Worm (Caenorhabditis elegans) whole organism, L4 larva: ENCODE results near the gene C16B8.4.
A peak's percentile ranks its signal among the peaks of the same experiment; 100 is the strongest.

Source experiments
- D1046.2 ChIP-seq: fragments of 200-800 bp; sonication (Bioruptor generic); IDR thresholded peaks from 2 replicates; pipeline ENCODE4 v1.3.6; 2022; ENCODE audit warnings: missing genetic modification characterization, missing compliant biosample characterization
- F26F4.8 ChIP-seq: fragments of 200-800 bp; sonication (Bioruptor generic); conservative IDR thresholded peaks from 2 replicates; pipeline ENCODE4 v1.3.6; 2022; ENCODE audit warnings: missing genetic modification characterization, missing compliant biosample characterization
- F37D6.2 ChIP-seq: sonication (generic microtip); optimal IDR thresholded peaks from 2 replicates; lab custom pipeline; 2016; ENCODE audit warnings: mild to moderate bottlenecking, missing genetic modification characterization, missing compliant biosample characterization
- F44E2.7 ChIP-seq: fragments of 200-800 bp; sonication (Bioruptor generic); IDR thresholded peaks from 2 replicates; pipeline ENCODE4 v2.1.2; 2022; ENCODE audit warnings: missing genetic modification characterization, missing compliant biosample characterization
- R02D3.7 ChIP-seq: fragments of 150-350 bp; sonication (generic microtip); optimal IDR thresholded peaks from 3 replicates; lab custom pipeline; 2014; ENCODE audit warnings: missing biosample characterization, missing genetic modification characterization
- T26A8.4 ChIP-seq: fragments of 200-800 bp; sonication (Bioruptor generic); IDR thresholded peaks from 2 replicates; pipeline ENCODE4 v1.3.6; 2022; ENCODE audit warnings: missing genetic modification characterization, missing compliant biosample characterization
- Y105C5A.15 ChIP-seq: fragments of 200-800 bp; sonication (Bioruptor generic); IDR thresholded peaks from 2 replicates; pipeline ENCODE4 v1.3.6; 2022; ENCODE audit warnings: missing genetic modification characterization, missing compliant biosample characterization
- Y5F2A.4 ChIP-seq: fragments of 200-800 bp; sonication (Bioruptor generic); optimal IDR thresholded peaks from 2 replicates; lab custom pipeline; 2018; ENCODE audit warnings: mild to moderate bottlenecking, missing genetic modification characterization, missing compliant biosample characterization
- attf-4 ChIP-seq: sonication (generic microtip); optimal IDR thresholded peaks from 3 replicates; lab custom pipeline; 2017; ENCODE audit warnings: missing biosample characterization, missing genetic modification characterization
- ceh-28 ChIP-seq: fragments of 150-350 bp; optimal IDR thresholded peaks from 2 replicates; lab custom pipeline; 2014; ENCODE audit warnings: missing biosample characterization, missing genetic modification reagents, missing genetic modification characterization
- ceh-32 ChIP-seq: sonication (generic microtip); optimal IDR thresholded peaks from 2 replicates; lab custom pipeline; 2016; ENCODE audit warnings: mild to moderate bottlenecking, missing genetic modification characterization, missing compliant biosample characterization; ENCODE audit not compliant: poor library complexity
- ceh-44 ChIP-seq: fragments of 200-800 bp; sonication (Bioruptor generic); IDR thresholded peaks from 2 replicates; pipeline ENCODE4 v1.3.6; 2022; ENCODE audit warnings: missing genetic modification reagents, missing genetic modification characterization, missing compliant biosample characterization
- ceh-62 ChIP-seq: sonication (generic microtip); optimal IDR thresholded peaks from 2 replicates; lab custom pipeline; 2017; ENCODE audit warnings: missing biosample characterization, missing genetic modification characterization
- ces-1 ChIP-seq: fragments of 150-350 bp; sonication (generic microtip); optimal IDR thresholded peaks from 4 replicates; lab custom pipeline; 2014; ENCODE audit warnings: missing biosample characterization, missing genetic modification reagents, missing genetic modification characterization
- daf-12 ChIP-seq: fragments of 150-350 bp; optimal IDR thresholded peaks from 2 replicates; lab custom pipeline; 2014; ENCODE audit warnings: missing biosample characterization, missing genetic modification reagents, missing genetic modification characterization
- daf-16 ChIP-seq, 3 experiments: sonication (generic microtip); optimal IDR thresholded peaks; 2 replicates each; lab custom pipeline; 2016 to 2017; ENCODE audit warnings: missing genetic modification characterization in 3 of 3, missing genetic modification reagents in 3 of 3, mild to moderate bottlenecking in 2 of 3, missing compliant biosample characterization in 2 of 3, missing biosample characterization in 1 of 3, moderate library complexity in 1 of 3
- daf-8 ChIP-seq: fragments of 200-800 bp; sonication (Bioruptor generic); IDR thresholded peaks from 2 replicates; pipeline ENCODE4 v1.3.6; 2022; ENCODE audit warnings: missing genetic modification characterization, missing compliant biosample characterization
- dmd-6 ChIP-seq: fragments of 200-800 bp; sonication (Bioruptor generic); IDR thresholded peaks from 2 replicates; pipeline ENCODE4 v1.3.6; 2022; ENCODE audit warnings: missing genetic modification reagents, missing genetic modification characterization, missing compliant biosample characterization
- dmd-8 ChIP-seq: fragments of 200-800 bp; sonication (Bioruptor generic); IDR thresholded peaks from 2 replicates; pipeline ENCODE4 v1.3.6; 2022; ENCODE audit warnings: missing genetic modification characterization, missing compliant biosample characterization
- dmd-9 ChIP-seq: fragments of 200-800 bp; sonication (Bioruptor generic); IDR thresholded peaks from 2 replicates; pipeline ENCODE4 v1.3.6; 2022; ENCODE audit warnings: missing genetic modification reagents, missing genetic modification characterization, missing compliant biosample characterization
- dve-1 ChIP-seq: sonication (generic microtip); optimal IDR thresholded peaks from 2 replicates; lab custom pipeline; 2017; ENCODE audit warnings: antibody characterized with exemption, mild to moderate bottlenecking, missing genetic modification characterization, missing compliant biosample characterization; ENCODE audit not compliant: insufficient read depth
- egl-27 ChIP-seq: sonication (generic microtip); optimal IDR thresholded peaks from 3 replicates; lab custom pipeline; 2017; ENCODE audit warnings: missing biosample characterization, missing genetic modification reagents, missing genetic modification characterization
- fkh-10 ChIP-seq: fragments of 150-350 bp; optimal IDR thresholded peaks from 2 replicates; lab custom pipeline; 2014; ENCODE audit warnings: missing biosample characterization, missing genetic modification reagents, missing genetic modification characterization
- fos-1 ChIP-seq: fragments of 150-350 bp; optimal IDR thresholded peaks from 2 replicates; lab custom pipeline; 2014; ENCODE audit warnings: missing biosample characterization, missing genetic modification characterization
- hif-1 ChIP-seq, 2 experiments: sonication (generic microtip); optimal IDR thresholded peaks; 2 replicates each; lab custom pipeline; 2016 to 2017; ENCODE audit warnings: missing compliant biosample characterization in 2 of 2, missing genetic modification characterization in 2 of 2, missing genetic modification reagents in 2 of 2, missing genotype in 2 of 2, mild to moderate bottlenecking in 1 of 2
- hlh-11 ChIP-seq: fragments of 200-800 bp; sonication (Bioruptor generic); optimal IDR thresholded peaks from 2 replicates; lab custom pipeline; 2018; ENCODE audit warnings: mild to moderate bottlenecking, missing genetic modification characterization, missing compliant biosample characterization
- hmg-1.1 ChIP-seq: fragments of 200-800 bp; sonication (Bioruptor generic); IDR thresholded peaks from 2 replicates; pipeline ENCODE4 v1.3.6; 2022; ENCODE audit warnings: missing genetic modification reagents, missing genetic modification characterization, missing compliant biosample characterization
- lin-38 ChIP-seq: fragments of 200-800 bp; sonication (Bioruptor generic); IDR thresholded peaks from 2 replicates; pipeline ENCODE4 v1.3.6; 2022; ENCODE audit warnings: missing genetic modification reagents, missing genetic modification characterization, missing compliant biosample characterization
- lsy-2 ChIP-seq, 2 experiments: fragments of 150-350 bp in 1 of 2; sonication (generic microtip) in 1 of 2; optimal IDR thresholded peaks; 2 replicates each; lab custom pipeline; 2014 to 2017; ENCODE audit warnings: missing biosample characterization in 2 of 2, missing genetic modification characterization in 2 of 2
- mep-1 ChIP-seq: fragments of 150-350 bp; sonication (generic microtip); optimal IDR thresholded peaks from 3 replicates; lab custom pipeline; 2014; ENCODE audit warnings: missing biosample characterization, missing genetic modification characterization
- mxl-2 ChIP-seq: fragments of 200-800 bp; sonication (Bioruptor generic); conservative IDR thresholded peaks from 2 replicates; pipeline ENCODE4 v1.3.6; 2022; ENCODE audit warnings: missing genetic modification reagents, missing genetic modification characterization, missing compliant biosample characterization
- nhr-102 ChIP-seq: sonication (generic microtip); optimal IDR thresholded peaks from 2 replicates; lab custom pipeline; 2016; ENCODE audit warnings: mild to moderate bottlenecking, missing genetic modification characterization, moderate library complexity, missing compliant biosample characterization
- nhr-11 ChIP-seq: fragments of 150-350 bp; optimal IDR thresholded peaks from 2 replicates; lab custom pipeline; 2014; ENCODE audit warnings: missing biosample characterization, missing genetic modification characterization
- nhr-237 ChIP-seq: sonication (generic microtip); optimal IDR thresholded peaks from 2 replicates; lab custom pipeline; 2017; ENCODE audit warnings: missing biosample characterization, missing genetic modification characterization
- nhr-6 ChIP-seq: fragments of 150-350 bp; optimal IDR thresholded peaks from 2 replicates; lab custom pipeline; 2014; ENCODE audit warnings: missing biosample characterization, missing genetic modification characterization
- nhr-76 ChIP-seq: fragments of 150-350 bp; optimal IDR thresholded peaks from 2 replicates; lab custom pipeline; 2014; ENCODE audit warnings: missing biosample characterization, missing genetic modification characterization
- nhr-77 ChIP-seq: fragments of 150-350 bp; optimal IDR thresholded peaks from 2 replicates; lab custom pipeline; 2014; ENCODE audit warnings: missing biosample characterization, missing genetic modification characterization
- pha-4 ChIP-seq, 2 experiments: fragments of 150-350 bp in 1 of 2; fragments of 200-800 bp in 1 of 2; sonication (Bioruptor generic) in 1 of 2; IDR thresholded peaks in 1 of 2; optimal IDR thresholded peaks in 1 of 2; 2 replicates each; pipeline versions ENCODE4 v1.3.6 to Lab custom; 2014 to 2022; ENCODE audit warnings: missing genetic modification characterization in 2 of 2, missing genetic modification reagents in 2 of 2, missing biosample characterization in 1 of 2, missing compliant biosample characterization in 1 of 2
- saeg-2 ChIP-seq: fragments of 200-800 bp; sonication (Bioruptor generic); IDR thresholded peaks from 2 replicates; pipeline ENCODE4 v1.3.6; 2022; ENCODE audit warnings: missing genetic modification reagents, missing genetic modification characterization, missing compliant biosample characterization
- set-16 ChIP-seq: fragments of 200-800 bp; sonication (Bioruptor generic); IDR thresholded peaks from 2 replicates; pipeline ENCODE4 v1.3.6; 2022; ENCODE audit warnings: missing genetic modification reagents, missing genetic modification characterization, missing compliant biosample characterization
- skn-1 ChIP-seq: fragments of 150-350 bp; optimal IDR thresholded peaks from 2 replicates; lab custom pipeline; 2014; ENCODE audit warnings: missing biosample characterization, missing genetic modification characterization
- snpc-1.2 ChIP-seq: fragments of 200-800 bp; sonication (Bioruptor generic); IDR thresholded peaks from 2 replicates; pipeline ENCODE4 v1.3.6; 2022; ENCODE audit warnings: missing genetic modification reagents, missing genetic modification characterization, missing compliant biosample characterization
- snpc-4 ChIP-seq: fragments of 150-350 bp; optimal IDR thresholded peaks from 2 replicates; lab custom pipeline; 2014; ENCODE audit warnings: missing biosample characterization, missing genetic modification characterization
- spr-1 ChIP-seq: sonication (generic microtip); optimal IDR thresholded peaks from 2 replicates; lab custom pipeline; 2016; ENCODE audit warnings: mild to moderate bottlenecking, missing genetic modification characterization, missing compliant biosample characterization
- unc-62 ChIP-seq, 3 experiments: fragments of 150-350 bp in 1 of 3; sonication (generic microtip); optimal IDR thresholded peaks in 2 of 3; peaks in 1 of 3; 1 replicate in 1 of 3; 2 replicates in 2 of 3; lab custom pipeline; 2014 to 2017; ENCODE audit warnings: missing biosample characterization in 3 of 3, missing genetic modification characterization in 3 of 3, missing genetic modification reagents in 3 of 3, missing genotype in 1 of 3
- zfp-2 ChIP-seq: sonication (generic microtip); optimal IDR thresholded peaks from 2 replicates; lab custom pipeline; 2016; ENCODE audit warnings: mild to moderate bottlenecking, missing genetic modification characterization, missing compliant biosample characterization
- zfp-3 ChIP-seq: fragments of 200-800 bp; sonication (Bioruptor generic); conservative IDR thresholded peaks from 2 replicates; pipeline ENCODE4 v1.3.6; 2022; ENCODE audit warnings: missing genetic modification reagents, missing genetic modification characterization, missing compliant biosample characterization
- ztf-11 ChIP-seq: fragments of 150-350 bp; optimal IDR thresholded peaks from 2 replicates; lab custom pipeline; 2014; ENCODE audit warnings: missing biosample characterization, missing genetic modification characterization
- ztf-7 ChIP-seq: fragments of 150-350 bp; optimal IDR thresholded peaks from 2 replicates; lab custom pipeline; 2014; ENCODE audit warnings: missing biosample characterization, missing genetic modification characterization

The C16B8.4 gene

ce11 chrX:4010383-4010782 is 36.9 kb upstream of the C16B8.4 start:
- TF ChIP-seq F37D6.2 (no peak), unc-62 (GFP tag; optimal IDR thresholded peaks at IDR 0.05 in 1 of 2; lab: Kevin White, UChicago) (peak in 1 of 2 experiments; percentile 53), unc-62 (tag; optimal IDR thresholded peaks at IDR 0.05; lab: Kevin White, UChicago) (no peak)

DNA sequence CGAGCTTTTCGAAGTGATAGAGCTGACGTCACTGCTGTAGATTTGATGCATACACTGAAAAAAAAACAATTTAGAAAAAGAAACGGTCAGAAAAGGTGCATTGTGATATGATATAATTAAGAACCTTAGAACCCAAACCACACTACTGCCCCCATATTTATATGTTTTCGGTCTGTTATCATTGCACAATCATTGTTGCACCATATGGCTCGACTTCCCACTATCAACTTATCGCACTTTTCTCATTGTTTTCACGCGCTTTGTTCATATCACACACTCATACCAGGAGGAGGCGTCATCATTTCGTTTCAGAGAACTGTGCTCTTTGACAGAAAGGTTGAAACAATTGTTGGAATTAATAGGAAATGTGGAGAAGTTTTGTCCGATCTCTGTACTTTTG is 35.5 kb upstream of the C16B8.4 start:
- TF ChIP-seq ceh-32 (tag; lab: Kevin White, UChicago) (no peak), ceh-62 (tag; lab: Kevin White, UChicago) (no peak), egl-27 (tag; lab: Kevin White, UChicago) (no peak), snpc-4 (tag; lab: Kevin White, UChicago) (no peak), ceh-28 (tag; lab: Kevin White, UChicago) (no peak), nhr-6 (tag; lab: Kevin White, UChicago) (no peak), D1046.2 (GFP tag; lab: Robert Waterston, UW) (no peak), nhr-102 (tag; lab: Kevin White, UChicago) (peak; percentile 26), fos-1 (no peak), zfp-2 (tag; lab: Kevin White, UChicago) (no peak), dmd-6 (GFP tag; lab: Robert Waterston, UW) (peak; percentile 94), daf-8 (GFP tag; lab: Robert Waterston, UW) (no peak), set-16 (GFP tag; lab: Robert Waterston, UW) (no peak), F44E2.7 (GFP tag; lab: Robert Waterston, UW) (no peak), Y105C5A.15 (GFP tag; lab: Robert Waterston, UW) (no peak), spr-1 (tag; lab: Kevin White, UChicago) (no peak), fkh-10 (GFP tag; lab: Kevin White, UChicago) (no peak), hmg-1.1 (GFP tag; lab: Robert Waterston, UW) (no peak), attf-4 (tag; lab: Kevin White, UChicago) (no peak), nhr-237 (tag; lab: Kevin White, UChicago) (no peak), dmd-9 (GFP tag; lab: Robert Waterston, UW) (no peak), ceh-44 (no peak), ces-1 (GFP tag; lab: Kevin White, UChicago) (no peak), skn-1 (tag; lab: Kevin White, UChicago) (no peak), dmd-8 (GFP tag; lab: Robert Waterston, UW) (no peak), snpc-1.2 (GFP tag; lab: Robert Waterston, UW) (no peak), daf-12 (no peak), nhr-11 (tag; lab: Kevin White, UChicago) (no peak), saeg-2 (GFP tag; lab: Robert Waterston, UW) (no peak), Y5F2A.4 (no peak), zfp-3 (GFP tag; lab: Robert Waterston, UW) (no peak), lsy-2 (tag; optimal IDR thresholded peaks at IDR 0.05; lab: Kevin White, UChicago) (peak in 1 of 2 experiments; percentile 42), R02D3.7 (tag; lab: Kevin White, UChicago) (no peak), T26A8.4 (no peak), F37D6.2 (no peak), ztf-11 (tag; lab: Kevin White, UChicago) (no peak), F26F4.8 (GFP tag; lab: Robert Waterston, UW) (no peak), nhr-77 (peak; percentile 60), mxl-2 (GFP tag; lab: Robert Waterston, UW) (no peak), lin-38 (no peak), hif-1 (tag; optimal IDR thresholded peaks at IDR 0.05; lab: Kevin White, UChicago) (peak in 1 of 2 experiments; percentile 14), daf-16 (GFP tag; optimal IDR thresholded peaks at IDR 0.05; lab: Kevin White, UChicago) (peak in 1 of 2 experiments; percentile 12), daf-16 (tag; optimal IDR thresholded peaks at IDR 0.05; lab: Kevin White, UChicago) (peak; percentile 97), ztf-7 (peak; percentile 98), nhr-76 (tag; lab: Kevin White, UChicago) (no peak), hlh-11 (tag; lab: Kevin White, UChicago) (peak; percentile 92), dve-1 (tag; lab: Kevin White, UChicago) (peak; percentile 94), mep-1 (tag; lab: Kevin White, UChicago) (peak; percentile 37), pha-4 (GFP tag; IDR thresholded peaks at IDR 0.05; lab: Robert Waterston, UW) (no peak), pha-4 (tag; optimal IDR thresholded peaks at IDR 0.05; lab: Kevin White, UChicago) (no peak)
